Worm (Caenorhabditis elegans) whole organism, mixed stage, embryonic: ENCODE data around the gene srz-70.

Experiments used
- lin-13 ChIP-seq: fragments of 150-350 bp; optimal IDR thresholded peaks from 2 replicates; lab custom pipeline; 2014; ENCODE audit warnings: missing biosample characterization, missing genetic modification characterization
- mls-2 ChIP-seq: sonication (generic microtip); optimal IDR thresholded peaks from 2 replicates; lab custom pipeline; 2016; ENCODE audit warnings: mild to moderate bottlenecking, missing genetic modification characterization, moderate library complexity, missing compliant biosample characterization
- nhr-237 ChIP-seq: fragments of 150-350 bp; optimal IDR thresholded peaks from 2 replicates; lab custom pipeline; 2014; ENCODE audit warnings: missing biosample characterization, missing genetic modification characterization
- nhr-28 ChIP-seq: fragments of 150-350 bp; optimal IDR thresholded peaks from 2 replicates; lab custom pipeline; 2014; ENCODE audit warnings: missing biosample characterization, missing genetic modification characterization
- pha-4 ChIP-seq: fragments of 150-350 bp; optimal IDR thresholded peaks from 2 replicates; lab custom pipeline; 2018; ENCODE audit warnings: missing biosample characterization, missing genetic modification reagents, missing genetic modification characterization

DNA sequence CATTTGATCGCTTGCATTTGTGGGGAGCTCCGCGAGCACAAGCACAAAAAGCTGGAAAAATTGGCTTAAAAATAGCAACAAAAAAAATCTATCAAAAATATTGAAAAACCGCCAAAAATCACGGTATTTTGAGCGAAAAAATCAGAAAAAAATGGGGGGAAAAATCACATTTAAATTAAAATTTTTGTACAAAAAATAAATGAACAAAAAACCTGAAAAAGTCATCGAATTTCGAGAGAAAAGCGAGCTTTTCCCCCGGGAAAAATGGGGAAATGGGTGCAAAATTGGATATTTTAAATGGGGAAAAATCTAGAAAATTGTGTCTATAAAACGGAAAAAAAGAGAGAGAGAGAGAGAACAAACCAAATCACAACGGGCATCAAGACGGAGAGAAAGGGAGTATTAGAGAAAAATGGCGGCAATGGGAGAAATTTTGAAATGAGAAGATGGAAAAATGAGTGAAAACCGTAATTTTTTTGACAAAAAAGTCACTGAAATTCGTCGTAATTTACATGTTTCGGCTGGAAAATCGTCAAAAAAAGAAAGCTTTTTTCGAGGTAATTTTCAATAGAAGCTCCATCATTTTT is 30.8 kb upstream of the srz-70 start, which contains the start of gene ced-10:
- TF ChIP-seq lin-13 (tag; lab: Kevin White, UChicago) (no peak), mls-2 (tag; lab: Kevin White, UChicago) (no peak), nhr-237 (tag; lab: Kevin White, UChicago) (no peak), pha-4 (tag; lab: Kevin White, UChicago) (no peak), nhr-28 (tag; lab: Kevin White, UChicago) (no peak)
